Fruit fly (Drosophila melanogaster) whole organism, embryonic: ENCODE results near the gene ZIPIC.
A peak's percentile ranks its signal among the peaks of the same experiment; 100 is the strongest.

ENCODE experiments used
- CG11247 ChIP-seq: fragments of 200-800 bp; sonication (Bioruptor generic); IDR thresholded peaks from 2 replicates; pipeline ENCODE4 v1.3.6; 2022; ENCODE audit warnings: missing biosample characterization, missing genetic modification characterization
- CG12071 ChIP-seq: fragments of 200-800 bp; sonication (Bioruptor generic); optimal IDR thresholded peaks from 3 replicates; lab custom pipeline; 2018; ENCODE audit warnings: missing biosample characterization, mild to moderate bottlenecking, missing genetic modification characterization
- CG13624 ChIP-seq: fragments of 200-800 bp; sonication (Bioruptor generic); optimal IDR thresholded peaks from 2 replicates; lab custom pipeline; 2016; ENCODE audit warnings: missing biosample characterization, missing genetic modification characterization
- CG15269 ChIP-seq: fragments of 200-800 bp; sonication (Bioruptor generic); optimal IDR thresholded peaks from 2 replicates; lab custom pipeline; 2018; ENCODE audit warnings: missing biosample characterization, mild to moderate bottlenecking, missing genetic modification characterization, moderate library complexity
- CG1647 ChIP-seq: fragments of 200-800 bp; sonication (Bioruptor generic); optimal IDR thresholded peaks from 3 replicates; lab custom pipeline; 2016; ENCODE audit warnings: missing biosample characterization, missing genetic modification characterization
- CG18476 ChIP-seq: fragments of 200-800 bp; sonication (Bioruptor generic); optimal IDR thresholded peaks from 2 replicates; lab custom pipeline; 2016; ENCODE audit warnings: missing biosample characterization, mild to moderate bottlenecking, missing genetic modification characterization
- CG18764 ChIP-seq: fragments of 200-800 bp; sonication (Bioruptor generic); optimal IDR thresholded peaks from 3 replicates; lab custom pipeline; 2016; ENCODE audit warnings: missing biosample characterization, missing genetic modification characterization
- CG3163 ChIP-seq: fragments of 200-800 bp; sonication (Bioruptor generic); optimal IDR thresholded peaks from 3 replicates; lab custom pipeline; 2016; ENCODE audit warnings: missing biosample characterization, missing genetic modification characterization
- CG33213 ChIP-seq: fragments of 200-800 bp; sonication (Bioruptor generic); optimal IDR thresholded peaks from 3 replicates; lab custom pipeline; 2016; ENCODE audit warnings: missing biosample characterization, missing genetic modification characterization
- CG34376 ChIP-seq: fragments of 200-800 bp; sonication (Bioruptor generic); optimal IDR thresholded peaks from 2 replicates; lab custom pipeline; 2018; ENCODE audit warnings: missing biosample characterization, mild to moderate bottlenecking, missing genetic modification characterization
- CG4328 ChIP-seq: fragments of 200-800 bp; sonication (Bioruptor generic); optimal IDR thresholded peaks from 3 replicates; lab custom pipeline; 2017; ENCODE audit warnings: missing biosample characterization, missing genetic modification reagents, missing genetic modification characterization
- CG5180 ChIP-seq: fragments of 200-800 bp; sonication (Bioruptor generic); optimal IDR thresholded peaks from 3 replicates; lab custom pipeline; 2017; ENCODE audit warnings: missing biosample characterization, missing genetic modification characterization, mild to moderate bottlenecking, moderate library complexity, missing genetic modification reagents
- CG7786 ChIP-seq: fragments of 200-800 bp; sonication (Bioruptor generic); optimal IDR thresholded peaks from 2 replicates; lab custom pipeline; 2016; ENCODE audit warnings: missing biosample characterization, missing genetic modification characterization
- CG7839 ChIP-seq: fragments of 200-800 bp; sonication (Bioruptor generic); optimal IDR thresholded peaks from 3 replicates; lab custom pipeline; 2018; ENCODE audit warnings: missing biosample characterization, mild to moderate bottlenecking, missing genetic modification characterization, moderate library complexity
- CG8281 ChIP-seq: fragments of 200-800 bp; sonication (Bioruptor generic); optimal IDR thresholded peaks from 2 replicates; lab custom pipeline; 2018; ENCODE audit warnings: missing biosample characterization, mild to moderate bottlenecking, missing genetic modification characterization, moderate library complexity
- CG9727 ChIP-seq: fragments of 200-800 bp; sonication (Bioruptor generic); optimal IDR thresholded peaks from 3 replicates; lab custom pipeline; 2017; ENCODE audit warnings: missing biosample characterization, mild to moderate bottlenecking, missing genetic modification characterization
- Deaf1 ChIP-seq: fragments of 200-800 bp; optimal IDR thresholded peaks from 3 replicates; lab custom pipeline; 2019; ENCODE audit warnings: missing biosample characterization, mild to moderate bottlenecking, missing genetic modification characterization, moderate library complexity
- Dek ChIP-seq: fragments of 200-800 bp; sonication (Bioruptor generic); optimal IDR thresholded peaks from 3 replicates; lab custom pipeline; 2019; ENCODE audit warnings: missing biosample characterization, mild to moderate bottlenecking, missing genetic modification characterization, moderate library complexity
- Doc3 ChIP-seq: fragments of 200-800 bp; sonication (Bioruptor generic); IDR thresholded peaks from 3 replicates; pipeline ENCODE4 v1.3.6; 2022; ENCODE audit warnings: missing biosample characterization, missing genetic modification characterization; ENCODE audit not compliant: partially characterized antibody
- Drgx ChIP-seq: fragments of 200-800 bp; sonication (Bioruptor generic); IDR thresholded peaks from 2 replicates; pipeline ENCODE4 v1.3.6; 2022; ENCODE audit warnings: missing biosample characterization, missing genetic modification characterization
- Ets65A ChIP-seq: fragments of 200-800 bp; sonication (Bioruptor generic); peaks from one replicate; lab custom pipeline; 2016; ENCODE audit warnings: missing biosample characterization, missing genetic modification characterization
- HHEX ChIP-seq: fragments of 200-800 bp; sonication (Bioruptor generic); optimal IDR thresholded peaks from 3 replicates; lab custom pipeline; 2017; ENCODE audit warnings: missing biosample characterization, mild to moderate bottlenecking, missing genetic modification characterization, missing genetic modification reagents
- Hr78 ChIP-seq, 2 experiments: fragments of 200-800 bp in 1 of 2; fragments of >200 bp in 1 of 2; sonication (Bioruptor generic) in 1 of 2; optimal IDR thresholded peaks; 2 replicates each; lab custom pipeline; 2017 to 2019; ENCODE audit warnings: missing biosample characterization in 2 of 2, missing genetic modification characterization in 2 of 2, mild to moderate bottlenecking in 1 of 2, moderate library complexity in 1 of 2
- Myb ChIP-seq: fragments of 200-800 bp; sonication (Bioruptor generic); optimal IDR thresholded peaks from 2 replicates; lab custom pipeline; 2016; ENCODE audit warnings: missing biosample characterization, missing genetic modification characterization
- NC2β ChIP-seq: fragments of 200-800 bp; sonication (Bioruptor generic); optimal IDR thresholded peaks from 2 replicates; lab custom pipeline; 2016; ENCODE audit warnings: missing biosample characterization, missing genetic modification characterization
- NFAT ChIP-seq: fragments of 200-800 bp; sonication (Bioruptor generic); IDR thresholded peaks from 2 replicates; pipeline ENCODE4 v1.3.6; 2022; ENCODE audit warnings: missing biosample characterization, missing genetic modification characterization
- NfI ChIP-seq: fragments of 200-800 bp; sonication (Bioruptor generic); optimal IDR thresholded peaks from 3 replicates; lab custom pipeline; 2018; ENCODE audit warnings: missing biosample characterization, mild to moderate bottlenecking, missing genetic modification characterization, moderate library complexity
- Usf ChIP-seq: fragments of 200-800 bp; sonication (Bioruptor generic); optimal IDR thresholded peaks from 2 replicates; lab custom pipeline; 2017; ENCODE audit warnings: missing genotype, missing biosample characterization, missing genetic modification characterization
- bsh ChIP-seq, 2 experiments: fragments of 200-800 bp; sonication (Bioruptor generic); optimal IDR thresholded peaks; 2 replicates each; lab custom pipeline; 2017 to 2018; ENCODE audit warnings: mild to moderate bottlenecking in 2 of 2, missing biosample characterization in 2 of 2, missing genetic modification characterization in 2 of 2, moderate library complexity in 1 of 2
- crc ChIP-seq: fragments of 200-800 bp; sonication (Bioruptor generic); optimal IDR thresholded peaks from 2 replicates; lab custom pipeline; 2016; ENCODE audit warnings: missing biosample characterization, missing genetic modification characterization
- dan ChIP-seq: fragments of 200-800 bp; sonication (Bioruptor generic); IDR thresholded peaks from 2 replicates; pipeline ENCODE4 v1.3.6; 2022; ENCODE audit warnings: missing biosample characterization, missing genetic modification characterization
- danr ChIP-seq: fragments of 200-800 bp; sonication (Bioruptor generic); IDR thresholded peaks from 2 replicates; pipeline ENCODE4 v1.3.6; 2022; ENCODE audit warnings: missing biosample characterization, missing genetic modification characterization
- dimm ChIP-seq: fragments of 200-800 bp; sonication (Bioruptor generic); IDR thresholded peaks from 2 replicates; pipeline ENCODE4 v1.3.6; 2022; ENCODE audit warnings: missing biosample characterization, missing genetic modification characterization
- fd64A ChIP-seq: fragments of 200-800 bp; sonication (Bioruptor generic); optimal IDR thresholded peaks from 3 replicates; lab custom pipeline; 2018; ENCODE audit warnings: missing biosample characterization, mild to moderate bottlenecking, missing genetic modification characterization
- gem ChIP-seq: fragments of 200-800 bp; sonication (Bioruptor generic); optimal IDR thresholded peaks from 2 replicates; lab custom pipeline; 2019; ENCODE audit warnings: missing biosample characterization, mild to moderate bottlenecking, missing genetic modification characterization, moderate library complexity
- grau ChIP-seq: fragments of 200-800 bp; optimal IDR thresholded peaks from 3 replicates; lab custom pipeline; 2019; ENCODE audit warnings: missing biosample characterization, mild to moderate bottlenecking, missing genetic modification characterization, moderate library complexity
- ham ChIP-seq: fragments of 200-800 bp; sonication (Bioruptor generic); IDR thresholded peaks from 2 replicates; pipeline ENCODE4 v1.3.6; 2022; ENCODE audit warnings: missing biosample characterization, missing genetic modification characterization
- klu ChIP-seq: fragments of 200-800 bp; sonication (Bioruptor generic); IDR thresholded peaks from 2 replicates; pipeline ENCODE4 v1.3.6; 2022; ENCODE audit warnings: missing biosample characterization, missing genetic modification characterization
- nerfin-2 ChIP-seq: fragments of 200-800 bp; sonication (Bioruptor generic); IDR thresholded peaks from 2 replicates; pipeline ENCODE4 v1.3.6; 2022; ENCODE audit warnings: missing biosample characterization, missing genetic modification characterization; ENCODE audit not compliant: partially characterized antibody
- nom ChIP-seq: fragments of 200-800 bp; sonication (Bioruptor generic); optimal IDR thresholded peaks from 2 replicates; lab custom pipeline; 2017; ENCODE audit warnings: missing biosample characterization, missing genetic modification characterization, mild to moderate bottlenecking, moderate library complexity, missing genetic modification reagents
- oc ChIP-seq: fragments of 200-800 bp; sonication (Bioruptor generic); optimal IDR thresholded peaks from 2 replicates; lab custom pipeline; 2018; ENCODE audit warnings: missing biosample characterization, mild to moderate bottlenecking, missing genetic modification characterization, moderate library complexity
- phol ChIP-seq: fragments of 200-800 bp; sonication (Bioruptor generic); optimal IDR thresholded peaks from 3 replicates; lab custom pipeline; 2018; ENCODE audit warnings: missing biosample characterization, mild to moderate bottlenecking, missing genetic modification characterization, moderate library complexity
- rib ChIP-seq: fragments of 200-800 bp; sonication (Bioruptor generic); IDR thresholded peaks from 2 replicates; pipeline ENCODE4 v1.3.6; 2022; ENCODE audit warnings: missing biosample characterization, missing genetic modification characterization
- run ChIP-seq: fragments of 200-800 bp; sonication (Bioruptor generic); optimal IDR thresholded peaks from 3 replicates; lab custom pipeline; 2018; ENCODE audit warnings: missing biosample characterization, mild to moderate bottlenecking, missing genetic modification characterization
- sens ChIP-seq: fragments of 200-800 bp; sonication (Bioruptor generic); peaks from one replicate; lab custom pipeline; 2016; ENCODE audit warnings: missing biosample characterization, missing genetic modification characterization
- ssp ChIP-seq: fragments of 200-800 bp; sonication (Bioruptor generic); IDR thresholded peaks from 2 replicates; pipeline ENCODE4 v1.3.6; 2022; ENCODE audit warnings: missing biosample characterization, missing genetic modification characterization
- stc ChIP-seq: fragments of 200-800 bp; sonication (Bioruptor generic); IDR thresholded peaks from 2 replicates; pipeline ENCODE4 v1.3.6; 2022; ENCODE audit warnings: missing biosample characterization, missing genetic modification characterization

The ZIPIC gene

dm6 chr3R:30013909-30014308 lies 22.8 kb downstream of the ZIPIC start:
- peak; percentile 40 for TF ChIP-seq Ets65A (GFP tag; lab: Kevin White, UChicago)
- peak; percentile 66 for TF ChIP-seq Drgx
- no peak for TF ChIP-seq CG7786
- peak; percentile 98 for TF ChIP-seq nom (GFP tag; lab: Kevin White, UChicago)
- TF ChIP-seq sens, result peak; percentile 33
- TF ChIP-seq CG12071 (GFP tag; lab: Kevin White, UChicago), result no peak
- peak in 1 of 2 experiments; percentile 67 for TF ChIP-seq bsh (GFP tag; optimal IDR thresholded peaks at IDR 0.05; lab: Kevin White, UChicago)

- TF ChIP-seq Hr78 (GFP tag; optimal IDR thresholded peaks at IDR 0.05; lab: Kevin White, UChicago), result no peak
- no peak for TF ChIP-seq danr (GFP tag; lab: Robert Waterston, UW)
- no peak for TF ChIP-seq dimm (GFP tag; lab: Robert Waterston, UW)
- TF ChIP-seq fd64A, result no peak
- no peak for TF ChIP-seq gem (tag; lab: Kevin White, UChicago)
- TF ChIP-seq phol (tag; lab: Kevin White, UChicago), result no peak
- TF ChIP-seq CG5180 (GFP tag; lab: Kevin White, UChicago), result no peak
- TF ChIP-seq CG15269 (tag; lab: Kevin White, UChicago), result no peak
- no peak for TF ChIP-seq NfI
- peak; percentile 2 for TF ChIP-seq Myb
- TF ChIP-seq oc, result no peak
- no peak for TF ChIP-seq ham (GFP tag; lab: Robert Waterston, UW)
- no peak for TF ChIP-seq run
- TF ChIP-seq klu (GFP tag; lab: Robert Waterston, UW), result no peak
- peak; percentile 78 for TF ChIP-seq CG13624 (GFP tag; lab: Kevin White, UChicago)
- TF ChIP-seq NC2β (GFP tag; lab: Kevin White, UChicago), result no peak
- 0 out of 2 replicates have a peak, but pooled peaks have one; percentile 27 for TF ChIP-seq CG11247 (GFP tag; lab: Robert Waterston, UW)
- TF ChIP-seq Deaf1, result no peak
- no peak for TF ChIP-seq CG8281
- TF ChIP-seq grau, result peak; percentile 80
- TF ChIP-seq CG34376 (GFP tag; lab: Kevin White, UChicago), result peak; percentile 27
- TF ChIP-seq stc, result 0 out of 2 replicates have a peak, but pooled peaks have one; percentile 25
- TF ChIP-seq CG33213 (GFP tag; lab: Kevin White, UChicago), result no peak
- peak; percentile 28 for TF ChIP-seq CG9727 (GFP tag; lab: Kevin White, UChicago)
- peak; percentile 6 for TF ChIP-seq CG7839 (tag; lab: Kevin White, UChicago)
- TF ChIP-seq CG18476 (GFP tag; lab: Kevin White, UChicago), result no peak
- no peak for TF ChIP-seq CG12071 (GFP tag; lab: Kevin White, UChicago)
- TF ChIP-seq CG1647 (GFP tag; lab: Kevin White, UChicago), result no peak
- TF ChIP-seq Usf (GFP tag; lab: Kevin White, UChicago), result no peak
- no peak for TF ChIP-seq dan (GFP tag; lab: Robert Waterston, UW)
- TF ChIP-seq Dek (tag; lab: Kevin White, UChicago), result peak; percentile 20
- TF ChIP-seq CG18764, result no peak
- TF ChIP-seq NFAT (GFP tag; lab: Robert Waterston, UW), result peak; percentile 49; the same call in 1 of the 2 replicates
- no peak for TF ChIP-seq Doc3 (GFP tag; lab: Robert Waterston, UW)
- TF ChIP-seq crc (GFP tag; lab: Kevin White, UChicago), result no peak
- no peak for TF ChIP-seq CG3163 (GFP tag; lab: Kevin White, UChicago)
- TF ChIP-seq nerfin-2 (GFP tag; lab: Robert Waterston, UW), result no peak
- no peak for TF ChIP-seq ssp (GFP tag; lab: Robert Waterston, UW)
- TF ChIP-seq rib (GFP tag; lab: Robert Waterston, UW), result peak; percentile 68; the same call in 1 of the 2 replicates
- no peak for TF ChIP-seq CG4328
- no peak for TF ChIP-seq HHEX (GFP tag; lab: Kevin White, UChicago)
Observed at dm6 chr3R:30012602-30013489, 23.8 kb downstream of the ZIPIC start.
